Fruit fly (Drosophila melanogaster): ENCODE results near the gene Doc3.
A peak's percentile ranks its signal among the peaks of the same experiment; 100 is the strongest.

Gene Doc3

dm6 chr3L:8974478-8975477 is 30.2 kb upstream of the Doc3 start, which contains the start of the genes pix and Srp68 (continued):
- peak; percentile 92 for TF ChIP-seq Dll (GFP tag; IDR thresholded peaks at IDR 0.05; ENCODE audit: partially characterized antibody)
- no peak for TF ChIP-seq CkIIα-i1 (GFP tag; IDR thresholded peaks at IDR 0.05)
- peak; percentile 78 for TF ChIP-seq CG30403 (GFP tag; optimal IDR thresholded peaks at IDR 0.05)
- no peak for TF ChIP-seq corto (GFP tag; optimal IDR thresholded peaks at IDR 0.05)
- peak; percentile 66 for TF ChIP-seq p53 (GFP tag; optimal IDR thresholded peaks at IDR 0.05)
- peak; percentile 82 for TF ChIP-seq CG12659 (GFP tag; optimal IDR thresholded peaks at IDR 0.05)
- TF ChIP-seq Bteb2 (GFP tag; optimal IDR thresholded peaks at IDR 0.05), result peak; percentile 40
- no peak for TF ChIP-seq CG14050 (GFP tag; IDR thresholded peaks at IDR 0.05)
- TF ChIP-seq CG16815 (GFP tag; optimal IDR thresholded peaks at IDR 0.05), result peak; percentile 47
- no peak for TF ChIP-seq B-H1 (GFP tag; IDR thresholded peaks at IDR 0.05)
- peak; percentile 87 for TF ChIP-seq CG14710 (tag; optimal IDR thresholded peaks at IDR 0.05)
- peak in 1 of 2 experiments; percentile 14 for TF ChIP-seq Hr51 (GFP tag; optimal IDR thresholded peaks at IDR 0.05)
- TF ChIP-seq prd (optimal IDR thresholded peaks at IDR 0.05), result no peak
- peak; percentile 49 for TF ChIP-seq prd (GFP tag; IDR thresholded peaks at IDR 0.05)
- TF ChIP-seq grau (tag; optimal IDR thresholded peaks at IDR 0.05), result peak; percentile 78
- peak; percentile 16 for TF ChIP-seq Myb (GFP tag; optimal IDR thresholded peaks at IDR 0.05)
- TF ChIP-seq CHES-1-like (GFP tag; optimal IDR thresholded peaks at IDR 0.05), result peak; percentile 45
- TF ChIP-seq crol (GFP tag; IDR thresholded peaks at IDR 0.05), result peak; percentile 99
- peak; percentile 93 for TF ChIP-seq MESR4 (GFP tag; optimal IDR thresholded peaks at IDR 0.05)
- peak; percentile 37 for TF ChIP-seq E2f2 (GFP tag; IDR thresholded peaks at IDR 0.05)
- TF ChIP-seq cas (GFP tag; IDR thresholded peaks at IDR 0.05), result no peak
- peak; percentile 36; the same call in 1 of the 3 replicates for TF ChIP-seq zen2 (GFP tag; IDR thresholded peaks at IDR 0.05; ENCODE audit: partially characterized antibody)
- peak; percentile 31 for TF ChIP-seq CG3407 (GFP tag; optimal IDR thresholded peaks at IDR 0.05)
- peak; percentile 66; the same call in 2 of the 3 replicates for TF ChIP-seq Opbp (GFP tag; IDR thresholded peaks at IDR 0.05; ENCODE audit: partially characterized antibody)
- TF ChIP-seq mam (GFP tag; optimal IDR thresholded peaks at IDR 0.05), result peak; percentile 39
- TF ChIP-seq CG10979 (tag; optimal IDR thresholded peaks at IDR 0.05), result peak; percentile 42
- TF ChIP-seq CG43689 (GFP tag; IDR thresholded peaks at IDR 0.05), result no peak
- no peak for TF ChIP-seq vvl (GFP tag; IDR thresholded peaks at IDR 0.05)
- no peak for TF ChIP-seq CG6254 (GFP tag; optimal IDR thresholded peaks at IDR 0.05)
- peak; percentile 78 for TF ChIP-seq unc-4 (GFP tag; IDR thresholded peaks at IDR 0.05; ENCODE audit: partially characterized antibody)
- no peak for TF ChIP-seq Tbp (GFP tag; optimal IDR thresholded peaks at IDR 0.05)
- peak; percentile 92 for TF ChIP-seq CG2116 (GFP tag; optimal IDR thresholded peaks at IDR 0.05)
- peak; percentile 61 for TF ChIP-seq Dref (GFP tag; IDR thresholded peaks at IDR 0.05)
- TF ChIP-seq en (GFP tag; optimal IDR thresholded peaks at IDR 0.05), result no peak
- TF ChIP-seq ttk (GFP tag; IDR thresholded peaks at IDR 0.05), result no peak; the same call in 1 of the 2 replicates
- peak; percentile 75 for TF ChIP-seq CG13424 (tag; optimal IDR thresholded peaks at IDR 0.05)
- TF ChIP-seq CG4730 (GFP tag; IDR thresholded peaks at IDR 0.05), result no peak
- no peak for TF ChIP-seq CG1024 (GFP tag; IDR thresholded peaks at IDR 0.05)
- TF ChIP-seq trh (GFP tag; optimal IDR thresholded peaks at IDR 0.05), result no peak
- TF ChIP-seq jing (GFP tag; optimal IDR thresholded peaks at IDR 0.05), result no peak
- no peak for TF ChIP-seq emc (GFP tag; optimal IDR thresholded peaks at IDR 0.05)
- TF ChIP-seq ro (GFP tag; IDR thresholded peaks at IDR 0.05), result no peak
- no peak for TF ChIP-seq hth (optimal IDR thresholded peaks at IDR 0.05)
- peak; percentile 43 for TF ChIP-seq fd3F (GFP tag; optimal IDR thresholded peaks at IDR 0.05)
- no peak for TF ChIP-seq Atf6 (GFP tag; IDR thresholded peaks at IDR 0.05)
- peak; percentile 32 for TF ChIP-seq CG15514 (GFP tag; optimal IDR thresholded peaks at IDR 0.05)
- TF ChIP-seq sna (GFP tag; IDR thresholded peaks at IDR 0.05; ENCODE audit: partially characterized antibody), result peak; percentile 75
- peak; percentile 85 for TF ChIP-seq trem (tag; optimal IDR thresholded peaks at IDR 0.05)

Measured in whole organism, embryonic.